Worm (Caenorhabditis elegans) whole organism, late embryonic: Measurements from ENCODE around the gene Y43F8B.12.

ENCODE experiments used
- ahr-1 ChIP-seq: sonication (generic microtip); optimal IDR thresholded peaks from 2 replicates; lab custom pipeline; 2016; ENCODE audit warnings: missing genetic modification characterization, missing compliant biosample characterization
- ama-1 ChIP-seq: fragments of 150-350 bp; optimal IDR thresholded peaks from 2 replicates; lab custom pipeline; 2014

DNA sequence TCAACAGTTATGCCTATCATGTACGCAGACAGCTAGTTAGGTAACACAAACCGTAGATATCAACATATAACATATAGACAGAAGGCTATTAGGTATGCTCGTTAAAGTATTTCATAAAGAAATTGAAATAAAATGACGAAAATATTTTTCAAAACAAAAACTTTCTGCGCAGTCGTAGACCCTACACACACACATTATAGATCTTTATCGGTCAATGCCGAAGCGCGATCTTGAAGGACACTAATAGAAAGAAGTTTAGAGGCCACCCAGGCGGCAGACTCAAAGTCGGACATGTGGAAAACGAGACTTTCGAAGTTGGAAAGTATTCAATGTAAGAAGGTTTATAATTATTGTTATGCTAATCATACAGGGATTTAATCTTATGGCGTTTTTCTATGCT, 39.2 kb upstream of the Y43F8B.12 start:
- TF ChIP-seq ahr-1 (tag; lab: Kevin White, UChicago) (no peak), ama-1 (lab: Kevin White, UChicago) (no peak)
